Worm (Caenorhabditis elegans): ENCODE measurements around the gene Y56A3A.41.

DNA sequence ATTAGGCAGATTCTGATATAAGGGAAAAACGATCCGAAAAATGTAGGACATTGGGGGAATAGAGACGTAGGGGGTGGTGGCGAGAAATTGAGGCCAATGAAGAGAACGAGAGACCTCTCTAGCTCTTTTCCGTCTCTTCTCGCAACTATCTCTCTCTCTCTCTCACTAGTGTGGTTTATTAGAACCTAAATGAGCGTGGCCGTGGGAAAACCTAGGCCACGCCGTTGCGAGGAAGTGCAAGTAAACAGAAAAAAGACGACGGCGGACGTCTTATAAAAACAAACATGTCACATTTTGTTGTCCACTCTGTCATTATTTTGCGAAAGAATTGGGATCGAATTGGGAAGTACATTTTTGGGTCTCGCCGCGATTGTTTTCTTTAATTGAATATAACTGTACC is 22.8 kb downstream of the Y56A3A.41 start:
- peak; percentile 91 for TF ChIP-seq snu-23 (GFP tag; optimal IDR thresholded peaks at IDR 0.05)
- peak in 1 of 2 experiments; percentile 86 for TF ChIP-seq ztf-11 (tag; optimal IDR thresholded peaks at IDR 0.05)
- no peak for TF ChIP-seq unc-62 (GFP tag; optimal IDR thresholded peaks at IDR 0.05)
- peak; percentile 47 for TF ChIP-seq nhr-237 (tag; optimal IDR thresholded peaks at IDR 0.05)
- TF ChIP-seq ceh-82 (tag; optimal IDR thresholded peaks at IDR 0.05), result peak; percentile 73 to 92 (median 78)
- peak; percentile 84 to 86 for TF ChIP-seq lin-35 (GFP tag; optimal IDR thresholded peaks at IDR 0.05)
- peak; percentile 63 for TF ChIP-seq blmp-1 (tag; optimal IDR thresholded peaks at IDR 0.05)
- TF ChIP-seq lin-15B (tag; optimal IDR thresholded peaks at IDR 0.05), result peak; percentile 87
- TF ChIP-seq unc-130 (tag; optimal IDR thresholded peaks at IDR 0.05), result peak; percentile 78
- peak; percentile 87 for TF ChIP-seq xbp-1 (tag; optimal IDR thresholded peaks at IDR 0.05)
